Fruit fly (Drosophila melanogaster): Measurements from ENCODE around the gene Mettl5.

The Mettl5 gene

dm6 chr3L:19289411-19289810 is 25.8 kb downstream of the Mettl5 start:
- no peak for TF ChIP-seq CTCF (optimal IDR thresholded peaks at IDR 0.05)

- no peak for TF ChIP-seq CG8478 (optimal IDR thresholded peaks at IDR 0.05)
- TF ChIP-seq CTCF (optimal IDR thresholded peaks at IDR 0.05) = no peak
These were observed 28.2 kb downstream of the Mettl5 start for dm6 chr3L:19291465-19292413.

dm6 chr3L:19292440-19293175 is 29.0 kb downstream of the Mettl5 start, which contains the start of gene Gbs-76A:
Gene Gbs-76A, minus strand, starts transcription at chr3L:19292766.
- no peak for TF ChIP-seq CTCF (optimal IDR thresholded peaks at IDR 0.05)
- TF ChIP-seq CG8478 (optimal IDR thresholded peaks at IDR 0.05) = no peak

- no peak for TF ChIP-seq CTCF (optimal IDR thresholded peaks at IDR 0.05)
- no peak for TF ChIP-seq CG8478 (optimal IDR thresholded peaks at IDR 0.05)
These were observed 29.7 kb downstream of the Mettl5 start for dm6 chr3L:19293178-19293741.

- TF ChIP-seq CTCF (optimal IDR thresholded peaks at IDR 0.05) = peak; percentile 92 to 93
- no peak for TF ChIP-seq CG8478 (optimal IDR thresholded peaks at IDR 0.05)
These were observed 30.7 kb downstream of the Mettl5 start, which contains the start of gene fal for dm6 chr3L:19294235-19294612. Gene fal, plus strand, starts transcription at chr3L:19294564.

DNA sequence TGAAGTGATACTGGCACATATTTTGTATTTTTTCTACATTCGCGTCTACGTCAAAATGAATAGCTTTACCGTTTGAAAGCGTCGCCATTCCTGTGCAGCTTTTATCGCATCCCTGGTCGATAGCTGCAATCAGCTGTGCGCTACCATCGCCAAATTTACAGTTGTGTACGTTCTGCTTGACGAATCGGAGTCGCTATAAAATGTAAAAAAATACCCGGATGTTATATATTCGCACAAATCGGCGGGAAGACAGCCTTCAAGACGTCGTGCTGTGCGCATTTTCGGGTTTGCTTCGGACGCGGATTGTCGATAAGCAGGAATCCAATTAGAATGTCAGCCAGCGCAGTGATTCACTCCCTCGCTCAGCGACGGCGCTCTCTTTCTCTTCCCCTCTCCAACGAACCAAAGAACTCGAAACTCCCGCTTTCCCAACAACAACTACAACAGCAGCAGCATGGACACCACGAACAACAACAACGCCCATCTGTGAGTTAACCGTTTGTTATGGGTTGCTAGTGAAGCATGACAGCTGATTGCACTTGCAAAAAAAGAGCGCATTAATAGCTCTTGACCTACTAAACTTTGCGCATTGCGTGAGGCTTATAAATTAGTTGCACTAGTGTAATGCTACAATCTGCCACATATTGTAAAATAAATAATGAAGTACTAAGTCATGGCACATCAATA is 31.2 kb downstream of the Mettl5 start:
- no peak for TF ChIP-seq CTCF (optimal IDR thresholded peaks at IDR 0.05)
- no peak for TF ChIP-seq CG8478 (optimal IDR thresholded peaks at IDR 0.05)

- TF ChIP-seq CTCF (optimal IDR thresholded peaks at IDR 0.05) = no peak
- TF ChIP-seq CG8478 (optimal IDR thresholded peaks at IDR 0.05) = no peak
These were observed 51.3 kb downstream of the Mettl5 start for dm6 chr3L:19314877-19315276.

Measured in S2 (cell line).